Fruit fly (Drosophila melanogaster) whole organism, embryonic: ENCODE data around the gene Pez.

ENCODE experiments used
- Ada2b ChIP-seq: fragments of 200-800 bp; sonication (Bioruptor generic); IDR thresholded peaks from 2 replicates; pipeline ENCODE4 v1.3.6; 2022; ENCODE audit warnings: missing biosample characterization, missing genetic modification characterization
- Atf-2 ChIP-seq: fragments of 200-800 bp; sonication (Bioruptor generic); optimal IDR thresholded peaks from 2 replicates; lab custom pipeline; 2016; ENCODE audit warnings: missing biosample characterization, missing genetic modification characterization
- CG10209 ChIP-seq: fragments of 200-800 bp; sonication (Bioruptor generic); optimal IDR thresholded peaks from 3 replicates; lab custom pipeline; 2017; ENCODE audit warnings: missing biosample characterization, mild to moderate bottlenecking, missing genetic modification characterization, missing genetic modification reagents
- CG10366 ChIP-seq: fragments of 200-800 bp; sonication (Bioruptor generic); IDR thresholded peaks from 2 replicates; pipeline ENCODE4 v1.3.6; 2022; ENCODE audit warnings: missing biosample characterization, missing genetic modification characterization
- CG11504 ChIP-seq: fragments of 200-800 bp; sonication (Bioruptor generic); optimal IDR thresholded peaks from 3 replicates; lab custom pipeline; 2019; ENCODE audit warnings: missing biosample characterization, mild to moderate bottlenecking, missing genetic modification characterization, moderate library complexity
- CG11560 ChIP-seq: fragments of 200-800 bp; sonication (Bioruptor generic); IDR thresholded peaks from 3 replicates; pipeline ENCODE4 v1.3.6; 2022; ENCODE audit warnings: missing biosample characterization, missing genetic modification characterization
- CG12071 ChIP-seq: fragments of 200-800 bp; sonication (Bioruptor generic); optimal IDR thresholded peaks from 3 replicates; lab custom pipeline; 2018; ENCODE audit warnings: missing biosample characterization, mild to moderate bottlenecking, missing genetic modification characterization
- CG13624 ChIP-seq: fragments of 200-800 bp; sonication (Bioruptor generic); optimal IDR thresholded peaks from 2 replicates; lab custom pipeline; 2016; ENCODE audit warnings: missing biosample characterization, missing genetic modification characterization
- CG14441 ChIP-seq: fragments of 200-800 bp; sonication (Bioruptor generic); IDR thresholded peaks from 2 replicates; pipeline ENCODE4 v1.3.6; 2022; ENCODE audit warnings: missing biosample characterization, missing genetic modification characterization
- CG14860 ChIP-seq: fragments of 200-800 bp; sonication (Bioruptor generic); IDR thresholded peaks from 3 replicates; pipeline ENCODE4 v1.3.6; 2022; ENCODE audit warnings: missing biosample characterization, missing genetic modification characterization; ENCODE audit not compliant: partially characterized antibody
- CG15514 ChIP-seq: fragments of 200-800 bp; sonication (Bioruptor generic); optimal IDR thresholded peaks from 3 replicates; lab custom pipeline; 2017; ENCODE audit warnings: missing biosample characterization, missing genetic modification characterization, mild to moderate bottlenecking, moderate library complexity, missing genetic modification reagents
- CG2120 ChIP-seq: fragments of 200-800 bp; sonication (Bioruptor generic); optimal IDR thresholded peaks from 3 replicates; lab custom pipeline; 2016; ENCODE audit warnings: missing biosample characterization, missing genetic modification characterization
- CG2199 ChIP-seq: fragments of 200-800 bp; sonication (Bioruptor generic); IDR thresholded peaks from 3 replicates; pipeline ENCODE4 v1.3.6; 2022; ENCODE audit warnings: missing biosample characterization, missing genetic modification characterization
- CG3281 ChIP-seq: fragments of 200-800 bp; sonication (Bioruptor generic); optimal IDR thresholded peaks from 3 replicates; lab custom pipeline; 2017; ENCODE audit warnings: missing biosample characterization, mild to moderate bottlenecking, missing genetic modification characterization
- CG34376 ChIP-seq: fragments of 200-800 bp; sonication (Bioruptor generic); optimal IDR thresholded peaks from 2 replicates; lab custom pipeline; 2018; ENCODE audit warnings: missing biosample characterization, mild to moderate bottlenecking, missing genetic modification characterization
- CG3995 ChIP-seq: fragments of 200-800 bp; sonication (Bioruptor generic); optimal IDR thresholded peaks from 3 replicates; lab custom pipeline; 2016; ENCODE audit warnings: missing biosample characterization, missing genetic modification characterization
- CG42726 ChIP-seq: fragments of 200-800 bp; sonication (Bioruptor generic); IDR thresholded peaks from 2 replicates; pipeline ENCODE4 v1.3.6; 2022; ENCODE audit warnings: missing biosample characterization, missing genetic modification characterization; ENCODE audit not compliant: partially characterized antibody
- CG6689 ChIP-seq: fragments of 200-800 bp; sonication (Bioruptor generic); IDR thresholded peaks from 2 replicates; pipeline ENCODE4 v1.3.6; 2022; ENCODE audit warnings: missing biosample characterization, missing genetic modification characterization
- CG8924 ChIP-seq: fragments of 200-800 bp; optimal IDR thresholded peaks from 3 replicates; lab custom pipeline; 2019; ENCODE audit warnings: missing biosample characterization, mild to moderate bottlenecking, missing genetic modification characterization, moderate library complexity
- Chrac-16 ChIP-seq: fragments of 200-800 bp; sonication (Bioruptor generic); optimal IDR thresholded peaks from 3 replicates; lab custom pipeline; 2016; ENCODE audit warnings: missing biosample characterization, missing genetic modification characterization
- Dbx ChIP-seq: fragments of 200-800 bp; sonication (Bioruptor generic); IDR thresholded peaks from 3 replicates; pipeline ENCODE4 v1.3.6; 2022; ENCODE audit warnings: missing biosample characterization, missing genetic modification characterization
- Dp ChIP-seq: fragments of 200-800 bp; sonication (Bioruptor generic); optimal IDR thresholded peaks from 2 replicates; lab custom pipeline; 2018; ENCODE audit warnings: missing biosample characterization, mild to moderate bottlenecking, missing genetic modification characterization, moderate library complexity
- E2f2 ChIP-seq: fragments of 200-800 bp; sonication (Bioruptor generic); IDR thresholded peaks from 2 replicates; pipeline ENCODE4 v1.3.6; 2022; ENCODE audit warnings: missing biosample characterization, missing genetic modification characterization
- Ets65A ChIP-seq: fragments of 200-800 bp; sonication (Bioruptor generic); peaks from one replicate; lab custom pipeline; 2016; ENCODE audit warnings: missing biosample characterization, missing genetic modification characterization
- H2.0 ChIP-seq: fragments of 200-800 bp; sonication (Bioruptor generic); IDR thresholded peaks from 2 replicates; pipeline ENCODE4 v1.3.6; 2022; ENCODE audit warnings: missing biosample characterization, missing genetic modification characterization
- HLH54F ChIP-seq: fragments of 200-800 bp; sonication (Bioruptor generic); optimal IDR thresholded peaks from 3 replicates; lab custom pipeline; 2016; ENCODE audit warnings: missing biosample characterization, missing genetic modification characterization
- Hmr ChIP-seq: fragments of 200-800 bp; sonication (Bioruptor generic); optimal IDR thresholded peaks from 3 replicates; lab custom pipeline; 2017; ENCODE audit warnings: mild to moderate bottlenecking, missing biosample characterization, missing genetic modification reagents, missing genetic modification characterization
- Lim3 ChIP-seq: fragments of 200-800 bp; sonication (Bioruptor generic); IDR thresholded peaks from 2 replicates; pipeline ENCODE4 v1.3.6; 2022; ENCODE audit warnings: missing biosample characterization, missing genetic modification characterization
- NC2β ChIP-seq: fragments of 200-800 bp; sonication (Bioruptor generic); optimal IDR thresholded peaks from 2 replicates; lab custom pipeline; 2016; ENCODE audit warnings: missing biosample characterization, missing genetic modification characterization
- Nf-YC ChIP-seq: fragments of 200-800 bp; optimal IDR thresholded peaks from 3 replicates; lab custom pipeline; 2019; ENCODE audit warnings: missing biosample characterization, mild to moderate bottlenecking, missing genetic modification characterization, moderate library complexity
- Optix ChIP-seq: fragments of 200-800 bp; sonication (Bioruptor generic); IDR thresholded peaks from 3 replicates; pipeline ENCODE4 v1.3.6; 2022; ENCODE audit warnings: missing biosample characterization, missing genetic modification characterization
- Sry-β ChIP-seq: fragments of 200-800 bp; sonication (Bioruptor generic); optimal IDR thresholded peaks from 2 replicates; lab custom pipeline; 2018; ENCODE audit warnings: missing biosample characterization, mild to moderate bottlenecking, missing genetic modification characterization, moderate library complexity
- amos ChIP-seq: fragments of 200-800 bp; sonication (Bioruptor generic); IDR thresholded peaks from 2 replicates; pipeline ENCODE4 v1.3.6; 2022; ENCODE audit warnings: missing biosample characterization, missing genetic modification characterization; ENCODE audit not compliant: partially characterized antibody
- aop ChIP-seq: fragments of 200-800 bp; sonication (Bioruptor generic); IDR thresholded peaks from 2 replicates; pipeline ENCODE4 v1.3.6; 2022; ENCODE audit warnings: missing biosample characterization, missing genetic modification characterization
- caup ChIP-seq: fragments of 200-800 bp; sonication (Bioruptor generic); optimal IDR thresholded peaks from 3 replicates; lab custom pipeline; 2017; ENCODE audit warnings: missing biosample characterization, mild to moderate bottlenecking, missing genetic modification characterization, moderate library complexity; ENCODE audit not compliant: severe bottlenecking
- esg ChIP-seq: fragments of 200-800 bp; sonication (Bioruptor generic); conservative IDR thresholded peaks from 2 replicates; pipeline ENCODE4 v1.3.6; 2022; ENCODE audit warnings: missing biosample characterization, missing genetic modification characterization
- exex ChIP-seq: fragments of 200-800 bp; sonication (Bioruptor generic); optimal IDR thresholded peaks from 4 replicates; lab custom pipeline; 2018; ENCODE audit warnings: missing biosample characterization, mild to moderate bottlenecking, missing genetic modification characterization, moderate library complexity
- fd96Cb ChIP-seq: fragments of 200-800 bp; sonication (Bioruptor generic); optimal IDR thresholded peaks from 2 replicates; lab custom pipeline; 2018; ENCODE audit warnings: missing biosample characterization, mild to moderate bottlenecking, missing genetic modification characterization, moderate library complexity
- gt ChIP-seq: fragments of 200-800 bp; sonication (Bioruptor generic); IDR thresholded peaks from 2 replicates; pipeline ENCODE4 v1.3.6; 2022; ENCODE audit warnings: missing biosample characterization, missing genetic modification characterization
- ken ChIP-seq: fragments of 200-800 bp; sonication (Bioruptor generic); IDR thresholded peaks from 3 replicates; pipeline ENCODE4 v1.3.6; 2022; ENCODE audit warnings: missing biosample characterization, missing genetic modification characterization
- lilli ChIP-seq: fragments of 200-800 bp; sonication (Bioruptor generic); optimal IDR thresholded peaks from 3 replicates; lab custom pipeline; 2016; ENCODE audit warnings: missing biosample characterization, missing genetic modification characterization
- onecut ChIP-seq: fragments of 200-800 bp; sonication (Bioruptor generic); IDR thresholded peaks from 2 replicates; pipeline ENCODE4 v1.3.6; 2022; ENCODE audit warnings: missing biosample characterization, missing genetic modification characterization
- scrt ChIP-seq: fragments of 200-800 bp; sonication (Bioruptor generic); optimal IDR thresholded peaks from 2 replicates; lab custom pipeline; 2018; ENCODE audit warnings: missing biosample characterization, mild to moderate bottlenecking, missing genetic modification characterization, moderate library complexity
- sna ChIP-seq: fragments of 200-800 bp; sonication (Bioruptor generic); IDR thresholded peaks from 2 replicates; pipeline ENCODE4 v1.3.6; 2022; ENCODE audit warnings: missing biosample characterization, missing genetic modification characterization; ENCODE audit not compliant: partially characterized antibody
- sr ChIP-seq: fragments of 200-800 bp; sonication (Bioruptor generic); IDR thresholded peaks from 3 replicates; pipeline ENCODE4 v1.3.6; 2022; ENCODE audit warnings: missing biosample characterization, missing genetic modification characterization
- sug ChIP-seq: fragments of 200-800 bp; optimal IDR thresholded peaks from 2 replicates; lab custom pipeline; 2019; ENCODE audit warnings: missing biosample characterization, mild to moderate bottlenecking, missing genetic modification characterization, moderate library complexity
- tap ChIP-seq: fragments of 200-800 bp; optimal IDR thresholded peaks from 3 replicates; lab custom pipeline; 2019; ENCODE audit warnings: missing biosample characterization, mild to moderate bottlenecking, missing genetic modification characterization, moderate library complexity
- tx ChIP-seq: fragments of 200-800 bp; sonication (Bioruptor generic); optimal IDR thresholded peaks from 2 replicates; lab custom pipeline; 2016; ENCODE audit warnings: missing biosample characterization, missing genetic modification characterization
- wdn ChIP-seq: fragments of 200-800 bp; sonication (Bioruptor generic); IDR thresholded peaks from 2 replicates; pipeline ENCODE4 v1.3.6; 2022; ENCODE audit warnings: missing biosample characterization, missing genetic modification characterization

Gene Pez

DNA sequence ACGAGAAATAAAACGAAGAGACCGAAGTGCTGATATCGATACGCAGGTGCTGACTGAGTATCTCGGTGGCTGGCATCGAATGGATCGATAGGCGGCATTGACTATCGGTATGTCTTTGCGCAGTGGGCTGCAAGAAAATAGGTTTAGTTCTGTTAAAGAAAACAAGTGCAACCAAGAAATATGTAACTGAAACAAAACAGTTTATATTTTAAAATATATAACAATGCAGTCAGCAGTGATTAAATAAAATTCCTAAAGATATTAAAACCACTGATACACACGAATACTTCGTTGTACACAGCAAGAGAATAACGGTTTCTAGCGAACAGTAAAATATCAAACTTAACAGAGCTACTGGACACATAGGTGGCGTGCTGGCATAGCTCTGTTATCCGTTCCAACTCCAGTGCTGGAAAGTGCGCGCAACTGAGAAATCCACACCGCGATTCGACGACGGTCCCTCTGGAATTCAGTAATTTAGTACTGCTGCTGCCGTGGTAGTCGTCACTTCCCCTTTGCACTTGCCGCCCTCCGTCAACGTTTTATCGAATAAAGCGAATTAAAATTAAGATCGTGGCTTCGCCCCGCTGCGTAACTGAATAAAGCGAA, at the start of gene Pez, which contains the start of gene Cpr (continued):
- TF ChIP-seq Dp (GFP tag; lab: Kevin White, UChicago) (peak; percentile 46), tx (GFP tag; lab: Kevin White, UChicago) (peak; percentile 0), CG13624 (GFP tag; lab: Kevin White, UChicago) (peak; percentile 36), esg (no peak), sr (peak; percentile 41; the same call in 1 of the 3 replicates), CG14860 (GFP tag; lab: Robert Waterston, UW) (peak; percentile 77), CG11504 (no peak), scrt (GFP tag; lab: Kevin White, UChicago) (peak; percentile 32), NC2β (GFP tag; lab: Kevin White, UChicago) (peak; percentile 36), HLH54F (GFP tag; lab: Kevin White, UChicago) (peak; percentile 30), CG2120 (GFP tag; lab: Kevin White, UChicago) (peak; percentile 56), fd96Cb (no peak), exex (peak; percentile 24), CG2199 (GFP tag; lab: Robert Waterston, UW) (no peak), CG11560 (peak; percentile 93), wdn (peak; percentile 27; the same call in 1 of the 2 replicates), Ets65A (peak; percentile 85), CG12071 (GFP tag; lab: Kevin White, UChicago) (no peak), Atf-2 (GFP tag; lab: Kevin White, UChicago) (no peak), Hmr (GFP tag; lab: Kevin White, UChicago) (peak; percentile 86), CG42726 (GFP tag; lab: Robert Waterston, UW) (peak; percentile 74), Chrac-16 (GFP tag; lab: Kevin White, UChicago) (peak; percentile 20), Nf-YC (peak; percentile 10), Ada2b (0 out of 2 replicates have a peak, but pooled peaks have one; percentile 28), CG15514 (GFP tag; lab: Kevin White, UChicago) (peak; percentile 68), CG10366 (GFP tag; lab: Robert Waterston, UW) (0 out of 2 replicates have a peak, but pooled peaks have one; percentile 21), lilli (GFP tag; lab: Kevin White, UChicago) (peak; percentile 39), Sry-β (no peak), Lim3 (GFP tag; lab: Robert Waterston, UW) (no peak), Optix (GFP tag; lab: Robert Waterston, UW) (0 out of 3 replicates have a peak, but pooled peaks have one; percentile 19), onecut (peak; percentile 37; the same call in 1 of the 2 replicates), E2f2 (GFP tag; lab: Robert Waterston, UW) (peak; percentile 58), CG3281 (GFP tag; lab: Kevin White, UChicago) (peak; percentile 55), CG14441 (peak; percentile 28; the same call in 1 of the 2 replicates), CG6689 (GFP tag; lab: Robert Waterston, UW) (no peak), sug (tag; lab: Kevin White, UChicago) (no peak), sna (GFP tag; lab: Robert Waterston, UW) (peak; percentile 76), aop (GFP tag; lab: Robert Waterston, UW) (no peak), tap (tag; lab: Kevin White, UChicago) (no peak), gt (GFP tag; lab: Robert Waterston, UW) (0 out of 2 replicates have a peak, but pooled peaks have one; percentile 25), Dbx (GFP tag; lab: Robert Waterston, UW) (peak; percentile 78), CG3995 (GFP tag; lab: Kevin White, UChicago) (peak; percentile 30), CG10209 (GFP tag; lab: Kevin White, UChicago) (peak; percentile 42), amos (peak; percentile 82), CG34376 (GFP tag; lab: Kevin White, UChicago) (peak; percentile 47), H2.0 (GFP tag; lab: Robert Waterston, UW) (peak; percentile 24; the same call in 1 of the 2 replicates), CG8924 (peak; percentile 49), ken (GFP tag; lab: Robert Waterston, UW) (peak; percentile 72; the same call in 2 of the 3 replicates), caup (GFP tag; lab: Kevin White, UChicago) (no peak)
